Fruit fly (Drosophila melanogaster): ENCODE results near the gene Cp15.

The Cp15 gene

dm6 chr3L:8721145-8721544, 7.1 kb upstream of the Cp15 start, which contains the start of the genes CG32022 and CG6511 (continued):
- peak; percentile 85 for TF ChIP-seq CG17802 (tag; optimal IDR thresholded peaks at IDR 0.05)
- peak; percentile 97 for TF ChIP-seq CG4424 (GFP tag; optimal IDR thresholded peaks at IDR 0.05)
- TF ChIP-seq mam (GFP tag; optimal IDR thresholded peaks at IDR 0.05), result peak; percentile 99
- TF ChIP-seq pfk (GFP tag; optimal IDR thresholded peaks at IDR 0.05), result peak; percentile 67
- TF ChIP-seq tll (GFP tag; optimal IDR thresholded peaks at IDR 0.05), result peak; percentile 97
- TF ChIP-seq sisA (GFP tag; IDR thresholded peaks at IDR 0.05), result peak; percentile 97
- TF ChIP-seq CG11085 (GFP tag; IDR thresholded peaks at IDR 0.05), result peak; percentile 93
- peak; percentile 89 for TF ChIP-seq CG31388 (GFP tag; optimal IDR thresholded peaks at IDR 0.05)
- peak; percentile 88 for TF ChIP-seq Myb (GFP tag; optimal IDR thresholded peaks at IDR 0.05)
- TF ChIP-seq CG32767 (GFP tag; IDR thresholded peaks at IDR 0.05), result peak; percentile 89
- TF ChIP-seq CG3163 (GFP tag; optimal IDR thresholded peaks at IDR 0.05), result peak; percentile 87
- peak; percentile 92 for TF ChIP-seq rib (GFP tag; IDR thresholded peaks at IDR 0.05)
- TF ChIP-seq scrt (GFP tag; optimal IDR thresholded peaks at IDR 0.05), result peak; percentile 88
- peak; percentile 98 for TF ChIP-seq pum (GFP tag; optimal IDR thresholded peaks at IDR 0.05)
- TF ChIP-seq CG6791 (GFP tag; IDR thresholded peaks at IDR 0.05; ENCODE audit: partially characterized antibody), result no peak
- TF ChIP-seq Fer1 (GFP tag; optimal IDR thresholded peaks at IDR 0.05), result peak; percentile 97
- peak; percentile 98 for TF ChIP-seq phol (tag; optimal IDR thresholded peaks at IDR 0.05)
- peak; percentile 98 for TF ChIP-seq CG4404 (GFP tag; IDR thresholded peaks at IDR 0.05)
- TF ChIP-seq Usf (GFP tag; optimal IDR thresholded peaks at IDR 0.05), result peak; percentile 98
- peak; percentile 85 for TF ChIP-seq Optix (GFP tag; IDR thresholded peaks at IDR 0.05)
- TF ChIP-seq nerfin-1 (tag; optimal IDR thresholded peaks at IDR 0.05), result peak; percentile 96
- TF ChIP-seq Adf1 (GFP tag; IDR thresholded peaks at IDR 0.05), result peak; percentile 81
- TF ChIP-seq sens (GFP tag), result peak; percentile 99
- peak; percentile 94 for TF ChIP-seq slou (GFP tag; optimal IDR thresholded peaks at IDR 0.05)
- TF ChIP-seq CG8089 (GFP tag; optimal IDR thresholded peaks at IDR 0.05), result peak; percentile 95
- TF ChIP-seq ap (GFP tag; IDR thresholded peaks at IDR 0.05), result peak; percentile 89
- peak; percentile 98 for TF ChIP-seq nmo (GFP tag; optimal IDR thresholded peaks at IDR 0.05)
- no peak for TF ChIP-seq exex (tag; optimal IDR thresholded peaks at IDR 0.05)
- peak; percentile 95 for TF ChIP-seq Sox102F (GFP tag; optimal IDR thresholded peaks at IDR 0.05)
- TF ChIP-seq Hsf (GFP tag; optimal IDR thresholded peaks at IDR 0.05), result peak; percentile 99
- peak; percentile 96 for TF ChIP-seq CG13296 (GFP tag; optimal IDR thresholded peaks at IDR 0.05)
- peak; percentile 98 for TF ChIP-seq CG13424 (tag; optimal IDR thresholded peaks at IDR 0.05)
- TF ChIP-seq kay (GFP tag; optimal IDR thresholded peaks at IDR 0.05), result peak; percentile 96
- TF ChIP-seq esg (GFP tag; conservative IDR thresholded peaks at IDR 0.05), result peak; percentile 96
- no peak for TF ChIP-seq hb (GFP tag; IDR thresholded peaks at IDR 0.05; ENCODE audit: partially characterized antibody)
- peak; percentile 89 for TF ChIP-seq GATAe (GFP tag; conservative IDR thresholded peaks at IDR 0.05)
- TF ChIP-seq Dad (GFP tag; optimal IDR thresholded peaks at IDR 0.05), result peak; percentile 98
- peak; percentile 98 for TF ChIP-seq klu (GFP tag; IDR thresholded peaks at IDR 0.05)
- peak; percentile 97 for TF ChIP-seq sd (tag; optimal IDR thresholded peaks at IDR 0.05)
- TF ChIP-seq fu2 (GFP tag; optimal IDR thresholded peaks at IDR 0.05), result peak; percentile 98
- peak; percentile 78 for TF ChIP-seq wek (GFP tag; optimal IDR thresholded peaks at IDR 0.05)
- peak; percentile 97 for TF ChIP-seq Oli (tag; optimal IDR thresholded peaks at IDR 0.05)
- peak; percentile 92 for TF ChIP-seq Six4 (GFP tag; optimal IDR thresholded peaks at IDR 0.05)
- TF ChIP-seq unpg (GFP tag; optimal IDR thresholded peaks at IDR 0.05), result peak; percentile 97
- no peak for TF ChIP-seq CG2129 (GFP tag; IDR thresholded peaks at IDR 0.05; ENCODE audit: partially characterized antibody)
- peak; percentile 96 for TF ChIP-seq Fer3 (tag; optimal IDR thresholded peaks at IDR 0.05)
- TF ChIP-seq salm (tag; optimal IDR thresholded peaks at IDR 0.05), result peak; percentile 93
- peak; percentile 48 for TF ChIP-seq ash1 (GFP tag; optimal IDR thresholded peaks at IDR 0.05)
- peak; percentile 93 for TF ChIP-seq jing (GFP tag; optimal IDR thresholded peaks at IDR 0.05)
- peak; percentile 95 for TF ChIP-seq eyg (GFP tag; optimal IDR thresholded peaks at IDR 0.05)
- peak; percentile 96 for TF ChIP-seq CG1647 (GFP tag; optimal IDR thresholded peaks at IDR 0.05)

Data from whole organism, embryonic.